Fruit fly (Drosophila melanogaster) whole organism: ENCODE measurements around the gene Ndfip.

Experiments
- CG8478 ChIP-seq: fragments of >200 bp; optimal IDR thresholded peaks from 2 replicates; lab custom pipeline; 2018; ENCODE audit warnings: inconsistent platforms
- Dll ChIP-seq: fragments of >200 bp; optimal IDR thresholded peaks from 2 replicates; lab custom pipeline; 2017
- EcR ChIP-seq, 2 experiments: fragments of >200 bp; optimal IDR thresholded peaks; 2 replicates each; lab custom pipeline; 2017; ENCODE audit warnings: missing biosample characterization in 2 of 2, missing genetic modification characterization in 2 of 2, missing genetic modification reagents in 2 of 2
- pan ChIP-seq: fragments of >200 bp; optimal IDR thresholded peaks from 2 replicates; lab custom pipeline; 2017
- psq ChIP-seq: fragments of >200 bp; optimal IDR thresholded peaks from 2 replicates; lab custom pipeline; 2017

- TF ChIP-seq EcR (GFP tag; optimal IDR thresholded peaks at IDR 0.05; lab: Kevin White, UChicago) (no peak), pan (lab: Kevin White, UChicago) (no peak), psq (lab: Kevin White, UChicago) (no peak), Dll (lab: Kevin White, UChicago) (no peak), CG8478 (no peak)
Observed at dm6 chr3L:17671322-17671721, 17.2 kb upstream of the Ndfip start, which contains the start of gene CG34251.
